Worm (Caenorhabditis elegans) whole organism, late embryonic: ENCODE measurements around the gene C10C5.4.

Experiments used
- fkh-6 ChIP-seq: sonication (generic microtip); optimal IDR thresholded peaks from 2 replicates; lab custom pipeline; 2016; ENCODE audit warnings: missing genetic modification characterization, missing compliant biosample characterization
- nhr-11 ChIP-seq: fragments of 150-350 bp; optimal IDR thresholded peaks from 2 replicates; lab custom pipeline; 2014; ENCODE audit warnings: missing biosample characterization, missing genetic modification characterization
- pqm-1 ChIP-seq: sonication (generic microtip); optimal IDR thresholded peaks from 2 replicates; lab custom pipeline; 2016; ENCODE audit warnings: missing genetic modification characterization, missing compliant biosample characterization
- unc-86 ChIP-seq: sonication (generic microtip); optimal IDR thresholded peaks from 2 replicates; lab custom pipeline; 2016; ENCODE audit warnings: missing genetic modification characterization, missing compliant biosample characterization
- zip-5 ChIP-seq: sonication (generic microtip); optimal IDR thresholded peaks from 2 replicates; lab custom pipeline; 2016; ENCODE audit warnings: missing genetic modification characterization, missing compliant biosample characterization

- TF ChIP-seq zip-5 (tag; lab: Kevin White, UChicago) (no peak), fkh-6 (tag; lab: Kevin White, UChicago) (no peak), unc-86 (tag; lab: Kevin White, UChicago) (no peak), nhr-11 (tag; lab: Kevin White, UChicago) (no peak), pqm-1 (tag; lab: Kevin White, UChicago) (no peak)
These were observed at the start of gene C10C5.4 for ce11 chrIV:9378272-9378671.
